Fruit fly (Drosophila melanogaster) whole organism, embryonic: ENCODE results near the gene TFAM.

Experiments
- CG11504 ChIP-seq: fragments of 200-800 bp; sonication (Bioruptor generic); optimal IDR thresholded peaks from 3 replicates; lab custom pipeline; 2019; ENCODE audit warnings: missing biosample characterization, mild to moderate bottlenecking, missing genetic modification characterization, moderate library complexity
- CG3838 ChIP-seq: fragments of 200-800 bp; sonication (Bioruptor generic); optimal IDR thresholded peaks from 3 replicates; lab custom pipeline; 2016; ENCODE audit warnings: missing biosample characterization, missing genetic modification characterization
- CG7745 ChIP-seq: fragments of 200-800 bp; sonication (Bioruptor generic); optimal IDR thresholded peaks from 2 replicates; lab custom pipeline; 2018; ENCODE audit warnings: missing biosample characterization, mild to moderate bottlenecking, missing genetic modification characterization, moderate library complexity
- GATAe ChIP-seq: fragments of 200-800 bp; sonication (Bioruptor generic); conservative IDR thresholded peaks from 2 replicates; pipeline ENCODE4 v1.3.6; 2022; ENCODE audit warnings: missing biosample characterization, missing genetic modification characterization
- MTF-1 ChIP-seq: fragments of 200-800 bp; sonication (Bioruptor generic); optimal IDR thresholded peaks from 2 replicates; lab custom pipeline; 2018; ENCODE audit warnings: missing biosample characterization, mild to moderate bottlenecking, missing genetic modification characterization, borderline replicate concordance
- gro ChIP-seq: fragments of 200-800 bp; sonication (Bioruptor generic); optimal IDR thresholded peaks from 2 replicates; lab custom pipeline; 2016; ENCODE audit warnings: missing biosample characterization, missing genetic modification characterization
- nmo ChIP-seq: fragments of 200-800 bp; sonication (Bioruptor generic); optimal IDR thresholded peaks from 2 replicates; lab custom pipeline; 2018; ENCODE audit warnings: missing biosample characterization, mild to moderate bottlenecking, missing genetic modification characterization, moderate library complexity
- psq ChIP-seq: fragments of 200-800 bp; sonication (Bioruptor generic); optimal IDR thresholded peaks from 2 replicates; lab custom pipeline; 2017; ENCODE audit warnings: missing biosample characterization, missing genetic modification characterization

DNA sequence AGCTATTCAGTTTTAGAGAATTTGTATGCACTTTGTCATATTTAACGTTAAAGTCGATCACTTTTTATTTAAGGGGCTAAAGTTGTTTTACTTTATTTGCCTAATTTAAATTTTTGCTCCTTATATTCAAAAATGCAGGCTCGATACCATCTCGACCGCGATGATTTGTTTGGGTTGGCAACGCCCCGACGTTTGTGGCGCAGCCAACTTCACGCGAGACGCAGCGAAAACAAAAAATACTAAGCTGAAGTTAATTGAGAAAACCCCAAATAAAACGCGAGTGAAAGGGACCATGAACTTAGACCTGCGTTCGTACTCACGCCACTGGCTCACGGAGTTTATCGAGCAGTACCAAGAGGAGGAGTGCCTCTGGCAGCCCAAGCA, 18.7 kb downstream of the TFAM start:
- peak; percentile 28 for TF ChIP-seq MTF-1
- TF ChIP-seq psq (GFP tag; lab: Kevin White, UChicago): no peak
- no peak for TF ChIP-seq gro (GFP tag; lab: Kevin White, UChicago)
- TF ChIP-seq CG3838: no peak
- no peak for TF ChIP-seq nmo
- TF ChIP-seq GATAe (GFP tag; lab: Robert Waterston, UW): no peak
- TF ChIP-seq CG11504: no peak
- TF ChIP-seq CG7745 (tag; lab: Kevin White, UChicago): no peak
